Fruit fly (Drosophila melanogaster): ENCODE data around the gene Cyp4e3.

Cyp4e3 gene

dm6 chr2L:9711107-9711585 is 38.7 kb downstream of the Cyp4e3 start, which contains the start of gene CG4364 (continued):
- TF ChIP-seq CG8290 (GFP tag; optimal IDR thresholded peaks at IDR 0.05), result peak; percentile 86
- peak; percentile 65 to 71 for TF ChIP-seq CG8290 (tag; optimal IDR thresholded peaks at IDR 0.05)
- no peak for TF ChIP-seq CG14014 (GFP tag; IDR thresholded peaks at IDR 0.05)
- no peak for TF ChIP-seq Hsf (GFP tag; optimal IDR thresholded peaks at IDR 0.05)
- TF ChIP-seq CG13894 (tag; optimal IDR thresholded peaks at IDR 0.05), result peak; percentile 65
- TF ChIP-seq YL-1 (GFP tag; optimal IDR thresholded peaks at IDR 0.05), result peak; percentile 73
- TF ChIP-seq pb (GFP tag; optimal IDR thresholded peaks at IDR 0.05), result no peak
- no peak for TF ChIP-seq zen (tag; optimal IDR thresholded peaks at IDR 0.05)
- TF ChIP-seq abd-A (tag; optimal IDR thresholded peaks at IDR 0.05), result no peak
- no peak for TF ChIP-seq Mrtf (GFP tag; IDR thresholded peaks at IDR 0.05)
- TF ChIP-seq ind (GFP tag; optimal IDR thresholded peaks at IDR 0.05), result no peak
- no peak for TF ChIP-seq insv (GFP tag; optimal IDR thresholded peaks at IDR 0.05)
- TF ChIP-seq CG10431 (GFP tag; optimal IDR thresholded peaks at IDR 0.05), result no peak
- TF ChIP-seq CG8089 (GFP tag; optimal IDR thresholded peaks at IDR 0.05), result no peak
- no peak for TF ChIP-seq CG11247 (GFP tag; IDR thresholded peaks at IDR 0.05)
- TF ChIP-seq CG7928 (GFP tag; optimal IDR thresholded peaks at IDR 0.05), result no peak
- no peak for TF ChIP-seq Bteb2 (GFP tag; optimal IDR thresholded peaks at IDR 0.05)
- no peak for TF ChIP-seq Bdp1 (GFP tag; optimal IDR thresholded peaks at IDR 0.05)
- TF ChIP-seq Dref (GFP tag; IDR thresholded peaks at IDR 0.05), result peak; percentile 94
- TF ChIP-seq salm (tag; optimal IDR thresholded peaks at IDR 0.05), result no peak
- TF ChIP-seq MTF-1 (GFP tag; optimal IDR thresholded peaks at IDR 0.05; ENCODE audit: borderline replicate concordance), result no peak
- TF ChIP-seq CG12659 (GFP tag; optimal IDR thresholded peaks at IDR 0.05), result no peak
- TF ChIP-seq cwo (GFP tag; optimal IDR thresholded peaks at IDR 0.05), result no peak
- TF ChIP-seq en (GFP tag; optimal IDR thresholded peaks at IDR 0.05), result no peak
- TF ChIP-seq ro (GFP tag; IDR thresholded peaks at IDR 0.05), result no peak
- TF ChIP-seq Hmx (GFP tag; optimal IDR thresholded peaks at IDR 0.05), result no peak
- no peak for TF ChIP-seq Hr51 (GFP tag; optimal IDR thresholded peaks at IDR 0.05)
- no peak for TF ChIP-seq jigr1 (GFP tag; IDR thresholded peaks at IDR 0.05)
- no peak for TF ChIP-seq bab2 (GFP tag; optimal IDR thresholded peaks at IDR 0.05)
- TF ChIP-seq CG6683 (GFP tag; optimal IDR thresholded peaks at IDR 0.05), result no peak
- peak; percentile 3 for TF ChIP-seq CG7839 (tag; optimal IDR thresholded peaks at IDR 0.05)
- TF ChIP-seq lov (optimal IDR thresholded peaks at IDR 0.05), result no peak
- no peak for TF ChIP-seq lov (GFP tag; IDR thresholded peaks at IDR 0.05)
- no peak for TF ChIP-seq gro (GFP tag; optimal IDR thresholded peaks at IDR 0.05)
- no peak for TF ChIP-seq pfk (GFP tag; optimal IDR thresholded peaks at IDR 0.05)
- TF ChIP-seq psq (GFP tag; optimal IDR thresholded peaks at IDR 0.05), result no peak
- TF ChIP-seq CG4820 (GFP tag; optimal IDR thresholded peaks at IDR 0.05), result no peak
- TF ChIP-seq CkIIα-i1 (GFP tag; IDR thresholded peaks at IDR 0.05), result no peak
- no peak for TF ChIP-seq Nf-YA (GFP tag; IDR thresholded peaks at IDR 0.05)
- TF ChIP-seq Dip2 (GFP tag; IDR thresholded peaks at IDR 0.05), result no peak
- TF ChIP-seq Ada2b (GFP tag; IDR thresholded peaks at IDR 0.05), result no peak
- no peak for TF ChIP-seq Dad (GFP tag; optimal IDR thresholded peaks at IDR 0.05)
- no peak for TF ChIP-seq CG30431 (GFP tag; optimal IDR thresholded peaks at IDR 0.05)
- TF ChIP-seq Atf-2 (GFP tag; optimal IDR thresholded peaks at IDR 0.05), result no peak
- TF ChIP-seq danr (GFP tag; IDR thresholded peaks at IDR 0.05), result no peak
- TF ChIP-seq CG13624 (GFP tag; optimal IDR thresholded peaks at IDR 0.05), result no peak
- TF ChIP-seq cad (GFP tag; optimal IDR thresholded peaks at IDR 0.05), result no peak
- no peak for TF ChIP-seq croc (GFP tag; conservative IDR thresholded peaks at IDR 0.05)
- peak in 1 of 2 experiments; percentile 27 for TF ChIP-seq crp (GFP tag; optimal IDR thresholded peaks at IDR 0.05)
- no peak for TF ChIP-seq CG14667 (GFP tag; IDR thresholded peaks at IDR 0.05)
- no peak for TF ChIP-seq CG10959 (GFP tag; IDR thresholded peaks at IDR 0.05)
- peak; percentile 83 for TF ChIP-seq CG9797 (GFP tag; optimal IDR thresholded peaks at IDR 0.05)
- TF ChIP-seq CG13123 (GFP tag; optimal IDR thresholded peaks at IDR 0.05), result no peak

Measured in whole organism, embryonic.